Worm (Caenorhabditis elegans): Measurements from ENCODE around the gene R12B2.6.

R12B2.6 gene

DNA sequence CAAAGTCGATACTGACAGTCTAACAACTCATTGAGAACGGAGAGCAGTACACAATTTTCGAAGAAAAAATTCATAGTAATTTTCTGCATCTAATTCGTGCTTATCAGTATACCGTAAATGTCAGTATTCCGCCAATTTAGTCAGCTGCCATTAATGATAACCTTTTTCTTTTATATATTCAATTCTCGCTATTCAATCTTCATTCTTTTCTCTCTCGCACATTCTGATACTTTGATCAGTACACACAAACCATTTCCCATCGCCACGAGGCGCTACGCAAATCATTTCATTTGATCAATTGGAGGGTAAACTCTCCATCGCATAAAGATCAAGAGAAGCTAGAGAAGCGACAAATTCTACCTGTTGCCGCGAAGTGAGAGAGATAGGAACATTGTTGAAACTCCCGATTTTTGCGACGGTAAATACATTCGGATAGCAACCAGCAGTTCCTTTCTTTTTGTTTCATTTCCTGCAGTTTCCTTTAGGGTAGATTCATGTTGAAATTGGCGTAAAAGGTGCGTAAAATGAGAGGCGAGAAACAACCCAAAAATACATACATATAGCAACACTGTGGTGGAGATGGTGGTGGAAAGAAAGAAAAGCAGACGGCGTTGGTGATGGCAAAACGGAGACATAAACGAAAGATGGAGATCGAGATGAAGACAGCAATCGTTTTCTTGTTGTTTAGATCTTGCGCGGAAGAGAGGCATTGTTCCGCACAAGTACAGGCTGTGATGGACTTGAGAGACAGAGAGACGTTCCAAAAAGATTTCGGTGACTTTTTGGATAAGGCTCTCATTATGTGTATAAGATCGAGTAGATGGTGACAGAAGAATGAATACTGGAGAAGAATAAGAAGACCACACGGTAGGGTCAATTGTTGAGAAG lies 4.5 kb upstream of the R12B2.6 start:
- TF ChIP-seq tra-4 (tag; optimal IDR thresholded peaks at IDR 0.05) = no peak
- TF ChIP-seq ets-7 (tag; optimal IDR thresholded peaks at IDR 0.05) = no peak
- no peak for TF ChIP-seq ceh-36 (tag; optimal IDR thresholded peaks at IDR 0.05)
- TF ChIP-seq tbx-37 (GFP tag; conservative IDR thresholded peaks at IDR 0.05) = no peak
- no peak for TF ChIP-seq ceh-13 (GFP tag; optimal IDR thresholded peaks at IDR 0.05)
- TF ChIP-seq flt-1 (GFP tag; IDR thresholded peaks at IDR 0.05) = no peak
- TF ChIP-seq pes-1 (GFP tag; IDR thresholded peaks at IDR 0.05) = no peak
- TF ChIP-seq scrt-1 (GFP tag; IDR thresholded peaks at IDR 0.05) = no peak
- TF ChIP-seq F13C5.2 (tag; optimal IDR thresholded peaks at IDR 0.05) = no peak
- no peak for TF ChIP-seq tbx-11 (GFP tag; IDR thresholded peaks at IDR 0.05)
- TF ChIP-seq sea-1 (GFP tag; conservative IDR thresholded peaks at IDR 0.05) = no peak
- TF ChIP-seq hnd-1 (tag; optimal IDR thresholded peaks at IDR 0.05) = no peak
- no peak for TF ChIP-seq ama-1 (optimal IDR thresholded peaks at IDR 0.05)

DNA sequence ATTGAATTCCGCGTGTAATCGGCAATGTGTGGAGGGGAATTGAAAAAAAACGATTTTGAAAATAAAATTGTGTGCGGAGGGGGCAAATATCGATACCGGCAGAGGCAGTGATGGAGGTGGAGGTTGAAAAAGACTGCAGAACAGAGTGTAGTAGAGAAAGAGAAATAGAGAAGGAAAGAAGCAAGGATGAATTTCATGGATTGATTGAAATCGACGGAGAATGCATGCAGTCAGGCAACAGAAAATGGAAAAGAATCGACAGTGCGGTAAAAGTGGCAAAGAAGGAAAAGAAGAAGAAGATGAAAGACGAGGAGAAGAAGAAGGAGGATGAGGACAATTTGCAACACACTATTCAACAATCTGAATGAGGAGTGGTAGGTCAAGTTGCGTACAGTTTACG lies 2.9 kb upstream of the R12B2.6 start, which contains the start of gene W04D12.1:
Gene W04D12.1 (plus strand): TSS at position 111 of the 400 bp plus-strand sequence.
- TF ChIP-seq B0310.2 (tag; optimal IDR thresholded peaks at IDR 0.05) = no peak
- TF ChIP-seq flt-1 (GFP tag; IDR thresholded peaks at IDR 0.05) = no peak
- no peak for TF ChIP-seq tra-4 (tag; optimal IDR thresholded peaks at IDR 0.05)
- TF ChIP-seq scrt-1 (GFP tag; IDR thresholded peaks at IDR 0.05) = no peak
- TF ChIP-seq tbx-37 (GFP tag; conservative IDR thresholded peaks at IDR 0.05) = no peak
- TF ChIP-seq ets-7 (tag; optimal IDR thresholded peaks at IDR 0.05) = no peak
- no peak for TF ChIP-seq ceh-13 (GFP tag; optimal IDR thresholded peaks at IDR 0.05)
- TF ChIP-seq aly-1 (tag; optimal IDR thresholded peaks at IDR 0.05) = no peak
- TF ChIP-seq hmg-4 (GFP tag; optimal IDR thresholded peaks at IDR 0.05) = no peak
- no peak for TF ChIP-seq hmbx-1 (tag; optimal IDR thresholded peaks at IDR 0.05)
- no peak for TF ChIP-seq ceh-36 (tag; optimal IDR thresholded peaks at IDR 0.05)
- no peak for TF ChIP-seq pes-1 (GFP tag; IDR thresholded peaks at IDR 0.05)
- no peak for TF ChIP-seq ama-1 (optimal IDR thresholded peaks at IDR 0.05)
- TF ChIP-seq F13C5.2 (tag; optimal IDR thresholded peaks at IDR 0.05) = no peak
- no peak for TF ChIP-seq tbx-11 (GFP tag; IDR thresholded peaks at IDR 0.05)
- TF ChIP-seq hnd-1 (tag; optimal IDR thresholded peaks at IDR 0.05) = no peak
- no peak for TF ChIP-seq sea-1 (GFP tag; conservative IDR thresholded peaks at IDR 0.05)

DNA sequence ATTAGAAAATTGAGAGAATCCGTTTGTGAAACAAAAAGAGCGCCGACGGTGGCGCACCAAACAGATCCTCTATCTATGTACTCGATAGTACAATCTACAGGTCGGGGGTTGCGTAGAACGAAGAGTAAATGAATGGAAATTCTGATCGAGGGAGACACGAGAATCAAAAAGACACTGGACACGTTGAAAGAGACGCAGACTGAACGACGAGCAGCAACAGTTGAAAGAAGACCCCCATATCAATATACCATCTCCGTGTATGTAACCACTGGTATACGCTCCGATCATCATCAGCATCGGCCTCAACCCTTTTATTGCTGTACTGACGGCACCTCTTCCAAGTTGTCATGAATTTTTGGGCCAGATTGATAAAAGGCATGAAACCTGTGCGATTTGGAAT lies 2.3 kb upstream of the R12B2.6 start:
- no peak for TF ChIP-seq ets-7 (tag; optimal IDR thresholded peaks at IDR 0.05)

DNA sequence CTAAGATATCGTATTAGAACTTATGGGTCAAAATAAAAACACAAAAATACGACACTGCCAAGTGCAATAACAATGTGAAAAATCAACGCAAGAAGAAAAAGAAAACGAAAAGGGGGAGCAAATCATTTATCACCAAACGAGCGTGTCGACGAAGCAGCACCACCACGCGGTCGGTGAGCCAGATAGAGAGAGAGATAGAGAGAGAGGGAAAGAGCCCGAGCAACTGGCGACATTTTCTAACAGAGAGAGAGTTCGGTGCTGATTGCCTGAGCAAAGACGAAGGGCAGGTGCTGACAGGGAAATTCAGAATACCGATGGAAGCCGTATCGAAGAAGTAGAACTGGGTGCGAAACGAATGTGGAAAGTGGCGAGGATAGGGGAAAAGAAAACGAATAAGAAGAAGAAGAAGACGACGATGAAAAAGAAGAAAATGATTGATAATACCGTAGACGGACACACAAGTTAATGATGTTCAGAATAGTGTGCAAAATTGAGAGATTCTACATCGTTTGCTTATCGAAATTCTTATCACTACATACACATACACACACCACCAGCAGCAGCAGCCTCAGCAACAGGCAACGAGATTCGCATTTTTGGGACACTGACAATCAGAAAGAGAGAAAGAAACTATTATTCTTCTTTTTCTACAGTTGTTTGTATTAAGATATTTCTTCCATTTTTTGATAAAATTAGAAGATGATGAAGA lies 1.4 kb upstream of the R12B2.6 start:
- TF ChIP-seq tbx-37 (GFP tag; conservative IDR thresholded peaks at IDR 0.05) (no peak), F13C5.2 (tag; optimal IDR thresholded peaks at IDR 0.05) (no peak), hmbx-1 (tag; optimal IDR thresholded peaks at IDR 0.05) (no peak), ceh-13 (GFP tag; optimal IDR thresholded peaks at IDR 0.05) (no peak), hmg-4 (GFP tag; optimal IDR thresholded peaks at IDR 0.05) (no peak), tbx-11 (GFP tag; IDR thresholded peaks at IDR 0.05) (no peak), sea-1 (GFP tag; conservative IDR thresholded peaks at IDR 0.05) (no peak), ama-1 (optimal IDR thresholded peaks at IDR 0.05) (no peak), flt-1 (GFP tag; IDR thresholded peaks at IDR 0.05) (no peak), tra-4 (tag; optimal IDR thresholded peaks at IDR 0.05) (no peak), ets-7 (tag; optimal IDR thresholded peaks at IDR 0.05) (no peak), hnd-1 (tag; optimal IDR thresholded peaks at IDR 0.05) (no peak), ceh-36 (tag; optimal IDR thresholded peaks at IDR 0.05) (no peak), scrt-1 (GFP tag; IDR thresholded peaks at IDR 0.05) (no peak), B0310.2 (tag; optimal IDR thresholded peaks at IDR 0.05) (no peak), pes-1 (GFP tag; IDR thresholded peaks at IDR 0.05) (no peak), aly-1 (tag; optimal IDR thresholded peaks at IDR 0.05) (no peak)

DNA sequence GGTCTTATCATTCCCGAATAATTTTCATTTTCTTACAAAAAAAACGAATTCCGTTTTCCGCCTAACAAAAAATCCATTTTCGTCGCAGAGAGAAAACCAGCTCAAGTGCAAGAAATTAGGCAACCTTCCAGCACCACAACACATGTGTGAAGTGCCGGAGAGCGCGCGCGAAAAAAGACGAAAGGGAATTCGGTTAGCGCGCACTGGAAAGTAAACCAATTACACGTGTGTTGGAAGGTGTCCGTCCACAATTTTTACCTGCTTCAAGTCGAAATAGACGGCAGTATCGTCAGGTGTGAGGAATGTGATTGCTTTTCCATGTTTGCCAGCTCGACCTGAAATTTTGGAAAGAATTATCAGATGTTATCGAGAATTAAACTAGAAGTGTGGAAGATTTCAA lies 710 bp upstream of the R12B2.6 start:
- TF ChIP-seq pes-1 (GFP tag; IDR thresholded peaks at IDR 0.05) = no peak

DNA sequence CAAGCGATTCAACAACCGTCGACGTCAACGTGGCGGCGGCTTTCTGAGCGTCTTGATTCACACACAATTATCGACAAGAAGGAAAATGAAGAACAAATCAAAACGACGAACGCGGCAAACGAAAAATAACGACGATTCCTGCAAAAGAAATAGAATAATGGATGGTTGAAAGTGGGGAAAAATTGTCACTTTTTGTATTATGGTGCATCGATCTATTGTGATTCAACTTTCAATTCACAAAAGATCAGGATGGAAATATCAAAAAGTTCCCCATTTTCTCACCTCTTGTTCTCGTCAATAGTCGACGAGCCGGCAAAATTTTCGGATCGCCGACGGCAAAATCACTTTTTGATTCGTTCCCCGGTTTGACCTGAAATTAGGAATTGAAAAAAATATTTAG lies 577 bp downstream of the R12B2.6 start, which contains the start of the genes R12B2.13 and mdt-15:
Gene R12B2.13 (minus strand): TSS at position 101 of the 400 bp plus-strand sequence.
Gene mdt-15 (minus strand): TSS at position 376 of the 400 bp plus-strand sequence.
- TF ChIP-seq ceh-13 (GFP tag; optimal IDR thresholded peaks at IDR 0.05) (no peak), flt-1 (GFP tag; IDR thresholded peaks at IDR 0.05) (no peak), pes-1 (GFP tag; IDR thresholded peaks at IDR 0.05) (no peak), ets-7 (tag; optimal IDR thresholded peaks at IDR 0.05) (no peak), hmbx-1 (tag; optimal IDR thresholded peaks at IDR 0.05) (no peak), aly-1 (tag; optimal IDR thresholded peaks at IDR 0.05) (no peak), F13C5.2 (tag; optimal IDR thresholded peaks at IDR 0.05) (no peak), tbx-37 (GFP tag; conservative IDR thresholded peaks at IDR 0.05) (no peak), scrt-1 (GFP tag; IDR thresholded peaks at IDR 0.05) (no peak), ceh-36 (tag; optimal IDR thresholded peaks at IDR 0.05) (no peak), tra-4 (tag; optimal IDR thresholded peaks at IDR 0.05) (no peak), sea-1 (GFP tag; conservative IDR thresholded peaks at IDR 0.05) (no peak), B0310.2 (tag; optimal IDR thresholded peaks at IDR 0.05) (no peak), hnd-1 (tag; optimal IDR thresholded peaks at IDR 0.05) (no peak), hmg-4 (GFP tag; optimal IDR thresholded peaks at IDR 0.05) (no peak), ama-1 (optimal IDR thresholded peaks at IDR 0.05) (no peak), tbx-11 (GFP tag; IDR thresholded peaks at IDR 0.05) (no peak)

DNA sequence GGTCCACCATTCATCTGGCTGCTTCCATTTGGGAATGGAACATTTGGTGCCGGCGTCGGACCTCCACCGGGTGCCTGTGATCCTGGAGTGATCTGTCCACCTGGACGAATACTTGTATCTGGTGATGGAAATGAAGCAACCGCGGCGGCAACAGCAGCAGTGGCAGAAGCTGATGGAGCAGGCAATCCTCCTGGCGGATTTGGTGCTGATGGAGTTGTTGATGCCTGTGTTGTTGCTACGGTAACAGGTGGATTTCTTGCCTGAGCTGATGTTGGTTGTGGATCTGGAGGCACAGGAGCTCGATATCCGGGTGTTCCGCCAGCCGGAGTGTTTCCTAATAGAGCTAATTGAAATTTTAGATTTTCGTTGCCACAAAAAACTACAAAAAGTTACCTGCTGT lies 1.5 kb downstream of the R12B2.6 start:
- TF ChIP-seq pes-1 (GFP tag; IDR thresholded peaks at IDR 0.05) (no peak), ceh-36 (tag; optimal IDR thresholded peaks at IDR 0.05) (no peak), sea-1 (GFP tag; conservative IDR thresholded peaks at IDR 0.05) (no peak), ets-7 (tag; optimal IDR thresholded peaks at IDR 0.05) (no peak)
